Fruit fly (Drosophila melanogaster): ENCODE data around the gene CG34376.

The CG34376 gene

DNA sequence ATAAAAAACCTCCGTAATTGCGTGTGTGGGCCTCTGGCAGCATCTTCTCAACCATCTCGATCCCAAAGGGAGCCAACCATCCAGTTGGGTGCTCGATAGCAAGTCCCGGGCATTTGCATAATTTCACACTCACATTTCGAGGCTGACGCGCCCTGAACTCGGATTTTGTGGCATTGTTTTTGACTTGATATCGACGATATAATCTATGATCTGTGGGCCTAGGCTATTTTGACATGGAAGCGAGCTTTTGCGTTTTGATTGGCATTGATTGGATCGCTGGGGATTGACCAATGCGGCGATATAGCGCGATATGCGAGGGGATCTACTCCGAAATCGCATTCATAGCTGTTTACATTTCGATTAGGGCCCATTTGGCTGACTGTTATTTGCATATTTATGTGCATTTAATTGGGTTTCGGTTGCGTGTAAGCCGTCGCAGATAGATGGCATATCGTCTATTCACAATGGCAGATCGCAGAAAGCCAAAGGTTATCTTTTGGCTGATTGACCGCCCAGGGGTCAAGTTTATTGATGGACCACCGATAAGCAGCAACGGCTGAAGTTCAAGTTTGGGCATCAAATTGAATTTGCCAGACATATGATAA, 15.6 kb upstream of the CG34376 start:
- TF ChIP-seq Trl (optimal IDR thresholded peaks at IDR 0.05) = no peak
- TF ChIP-seq Trl (GFP tag; optimal IDR thresholded peaks at IDR 0.05) = no peak
- TF ChIP-seq sd (tag; optimal IDR thresholded peaks at IDR 0.05) = peak; percentile 31
- TF ChIP-seq CG2129 (GFP tag; IDR thresholded peaks at IDR 0.05; ENCODE audit: partially characterized antibody) = no peak
- TF ChIP-seq pb (GFP tag; optimal IDR thresholded peaks at IDR 0.05) = no peak
- no peak for TF ChIP-seq CG11093 (GFP tag; IDR thresholded peaks at IDR 0.05)
- no peak for TF ChIP-seq prd (optimal IDR thresholded peaks at IDR 0.05)
- no peak for TF ChIP-seq prd (GFP tag; IDR thresholded peaks at IDR 0.05)
- no peak for TF ChIP-seq danr (GFP tag; IDR thresholded peaks at IDR 0.05)
- TF ChIP-seq CG12769 (tag; optimal IDR thresholded peaks at IDR 0.05) = peak; percentile 88
- no peak for TF ChIP-seq CG10147 (GFP tag; optimal IDR thresholded peaks at IDR 0.05)
- 0 out of 3 replicates have a peak, but pooled peaks have one; percentile 2 for TF ChIP-seq sr (GFP tag; IDR thresholded peaks at IDR 0.05)
- peak; percentile 62; the same call in 1 of the 2 replicates for TF ChIP-seq vvl (GFP tag; IDR thresholded peaks at IDR 0.05)
- peak in 1 of 2 experiments; percentile 9 for TF ChIP-seq Pdp1 (GFP tag; optimal IDR thresholded peaks at IDR 0.05)
- no peak for TF ChIP-seq sob (GFP tag; IDR thresholded peaks at IDR 0.05)
- TF ChIP-seq Ada2b (GFP tag; IDR thresholded peaks at IDR 0.05) = no peak
- TF ChIP-seq CG15011 (GFP tag; optimal IDR thresholded peaks at IDR 0.05) = no peak
- no peak for TF ChIP-seq CG12219 (GFP tag; optimal IDR thresholded peaks at IDR 0.05)
- no peak for TF ChIP-seq so (GFP tag; IDR thresholded peaks at IDR 0.05)
- no peak for TF ChIP-seq gem (tag; optimal IDR thresholded peaks at IDR 0.05)
- no peak for TF ChIP-seq sc (optimal IDR thresholded peaks at IDR 0.05)
- TF ChIP-seq sc (GFP tag; optimal IDR thresholded peaks at IDR 0.05) = no peak
- no peak for TF ChIP-seq cwo (GFP tag; optimal IDR thresholded peaks at IDR 0.05)
- TF ChIP-seq fd102C (GFP tag; optimal IDR thresholded peaks at IDR 0.05) = no peak
- TF ChIP-seq CG3407 (GFP tag; optimal IDR thresholded peaks at IDR 0.05) = no peak
- no peak for TF ChIP-seq CG33557 (GFP tag; optimal IDR thresholded peaks at IDR 0.05)
- no peak for TF ChIP-seq Blimp-1 (GFP tag; optimal IDR thresholded peaks at IDR 0.05)
- TF ChIP-seq seq (GFP tag; IDR thresholded peaks at IDR 0.05) = no peak
- TF ChIP-seq chif (GFP tag; optimal IDR thresholded peaks at IDR 0.05) = no peak
- no peak for TF ChIP-seq eyg (GFP tag; optimal IDR thresholded peaks at IDR 0.05)
- TF ChIP-seq Atf-2 (GFP tag; optimal IDR thresholded peaks at IDR 0.05) = no peak
- peak; percentile 96 for TF ChIP-seq abd-A (tag; optimal IDR thresholded peaks at IDR 0.05)
- no peak for TF ChIP-seq CG8359 (GFP tag; optimal IDR thresholded peaks at IDR 0.05; ENCODE audit: borderline replicate concordance)
- peak; percentile 79 for TF ChIP-seq oc (tag; optimal IDR thresholded peaks at IDR 0.05)
- no peak for TF ChIP-seq stc (GFP tag; IDR thresholded peaks at IDR 0.05)
- no peak for TF ChIP-seq CG10462 (GFP tag; optimal IDR thresholded peaks at IDR 0.05)
- TF ChIP-seq CG15269 (tag; optimal IDR thresholded peaks at IDR 0.05) = peak; percentile 77
- no peak for TF ChIP-seq tap (tag; optimal IDR thresholded peaks at IDR 0.05)
- no peak for TF ChIP-seq CG13123 (GFP tag; optimal IDR thresholded peaks at IDR 0.05)
- no peak for TF ChIP-seq tll (GFP tag; optimal IDR thresholded peaks at IDR 0.05)
- no peak for TF ChIP-seq eve (GFP tag; optimal IDR thresholded peaks at IDR 0.05)
- no peak for TF ChIP-seq grau (tag; optimal IDR thresholded peaks at IDR 0.05)
- no peak for TF ChIP-seq amos (GFP tag; IDR thresholded peaks at IDR 0.05; ENCODE audit: partially characterized antibody)
- no peak for TF ChIP-seq CG10209 (GFP tag; optimal IDR thresholded peaks at IDR 0.05)
- peak in 1 of 2 experiments; percentile 82 for TF ChIP-seq Hr78 (GFP tag; optimal IDR thresholded peaks at IDR 0.05)
- no peak for TF ChIP-seq MESR4 (GFP tag; optimal IDR thresholded peaks at IDR 0.05)
- no peak for TF ChIP-seq ewg (GFP tag; optimal IDR thresholded peaks at IDR 0.05)
- no peak for TF ChIP-seq CG6854 (GFP tag; optimal IDR thresholded peaks at IDR 0.05)
- peak; percentile 79 for TF ChIP-seq grn (GFP tag; optimal IDR thresholded peaks at IDR 0.05)
- peak; percentile 70 for TF ChIP-seq Awh (GFP tag; IDR thresholded peaks at IDR 0.05)
